Worm (Caenorhabditis elegans): ENCODE results near the gene T01G5.7.

DNA sequence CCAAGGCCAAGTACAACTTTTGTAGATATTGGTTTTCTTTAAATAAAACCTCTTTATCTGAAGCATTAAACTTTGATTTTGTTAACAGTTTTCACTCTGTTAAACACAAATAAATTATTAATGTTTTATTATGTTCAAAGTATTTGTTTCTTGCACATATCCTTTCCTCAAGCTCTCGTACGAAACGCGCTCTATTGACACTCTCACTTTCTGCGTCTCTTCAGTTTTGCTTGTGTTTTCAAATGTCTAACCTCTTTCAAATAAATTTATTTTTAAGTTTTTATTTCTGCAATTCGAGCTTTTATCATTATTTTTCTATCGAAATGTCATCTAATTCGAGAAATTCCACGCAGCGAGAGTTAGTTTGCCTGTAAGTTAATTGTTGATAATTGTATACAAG is 32.0 kb downstream of the T01G5.7 start, which contains the start of gene K08F9.4:
- TF ChIP-seq tab-1 (GFP tag; IDR thresholded peaks at IDR 0.05) (no peak), cog-1 (tag; optimal IDR thresholded peaks at IDR 0.05) (no peak)
